Fruit fly (Drosophila melanogaster) whole organism: ENCODE results near the gene Acox3.

Source experiments
- CG8478 ChIP-seq: fragments of >200 bp; optimal IDR thresholded peaks from 2 replicates; lab custom pipeline; 2018; ENCODE audit warnings: inconsistent platforms
- Dll ChIP-seq: fragments of >200 bp; optimal IDR thresholded peaks from 2 replicates; lab custom pipeline; 2017
- EcR ChIP-seq, 2 experiments: fragments of >200 bp; optimal IDR thresholded peaks; 2 replicates each; lab custom pipeline; 2017; ENCODE audit warnings: missing biosample characterization in 2 of 2, missing genetic modification characterization in 2 of 2, missing genetic modification reagents in 2 of 2
- pan ChIP-seq: fragments of >200 bp; optimal IDR thresholded peaks from 2 replicates; lab custom pipeline; 2017
- psq ChIP-seq: fragments of >200 bp; optimal IDR thresholded peaks from 2 replicates; lab custom pipeline; 2017
- usp ChIP-seq: fragments of >200 bp; optimal IDR thresholded peaks from 2 replicates; lab custom pipeline; 2017; ENCODE audit warnings: missing biosample characterization, missing genetic modification characterization, mixed read lengths

Gene Acox3

dm6 chr2L:6473076-6474037 lies 25.2 kb upstream of the Acox3 start, which contains the start of gene mmy:
Gene mmy, minus strand, starts transcription at chr2L:6473904.
- TF ChIP-seq CG8478 (no peak), pan (lab: Kevin White, UChicago) (peak; percentile 79), EcR (GFP tag; optimal IDR thresholded peaks at IDR 0.05; lab: Kevin White, UChicago) (no peak), Dll (lab: Kevin White, UChicago) (no peak), psq (lab: Kevin White, UChicago) (no peak), usp (GFP tag; lab: Kevin White, UChicago) (no peak)

- TF ChIP-seq pan (lab: Kevin White, UChicago) (peak; percentile 81), usp (GFP tag; lab: Kevin White, UChicago) (no peak)
These were observed 24.0 kb upstream of the Acox3 start for dm6 chr2L:6471978-6472776.

dm6 chr2L:6470100-6470644 lies 22.0 kb upstream of the Acox3 start:
- TF ChIP-seq EcR (GFP tag; optimal IDR thresholded peaks at IDR 0.05; lab: Kevin White, UChicago) (no peak), Dll (lab: Kevin White, UChicago) (no peak), pan (lab: Kevin White, UChicago) (no peak), psq (lab: Kevin White, UChicago) (no peak), usp (GFP tag; lab: Kevin White, UChicago) (no peak), CG8478 (no peak)

dm6 chr2L:6467509-6467908 lies 19.3 kb upstream of the Acox3 start, which contains the start of gene HemK1:
Gene HemK1, minus strand, starts transcription at chr2L:6467698.
- TF ChIP-seq EcR (GFP tag; optimal IDR thresholded peaks at IDR 0.05; lab: Kevin White, UChicago), result no peak
- TF ChIP-seq pan (lab: Kevin White, UChicago), result no peak
- TF ChIP-seq usp (GFP tag; lab: Kevin White, UChicago), result no peak
- no peak for TF ChIP-seq Dll (lab: Kevin White, UChicago)

- no peak for TF ChIP-seq CG8478
- TF ChIP-seq Dll (lab: Kevin White, UChicago), result no peak
- TF ChIP-seq pan (lab: Kevin White, UChicago), result no peak
- TF ChIP-seq psq (lab: Kevin White, UChicago), result no peak
- no peak for TF ChIP-seq EcR (GFP tag; optimal IDR thresholded peaks at IDR 0.05; lab: Kevin White, UChicago)
- no peak for TF ChIP-seq usp (GFP tag; lab: Kevin White, UChicago)
These were observed 17.3 kb upstream of the Acox3 start, which contains the start of gene Rchy1 for dm6 chr2L:6465497-6465896. Gene Rchy1, minus strand, starts transcription at chr2L:6465669.

dm6 chr2L:6464780-6465179 lies 16.6 kb upstream of the Acox3 start:
- no peak for TF ChIP-seq EcR (GFP tag; optimal IDR thresholded peaks at IDR 0.05; lab: Kevin White, UChicago)
- TF ChIP-seq Dll (lab: Kevin White, UChicago), result no peak
- no peak for TF ChIP-seq CG8478
- no peak for TF ChIP-seq usp (GFP tag; lab: Kevin White, UChicago)
- no peak for TF ChIP-seq pan (lab: Kevin White, UChicago)
- no peak for TF ChIP-seq psq (lab: Kevin White, UChicago)

- no peak for TF ChIP-seq Dll (lab: Kevin White, UChicago)
These were observed 16.1 kb upstream of the Acox3 start for dm6 chr2L:6464270-6464669.

dm6 chr2L:6463392-6463791 lies 15.2 kb upstream of the Acox3 start:
- TF ChIP-seq psq (lab: Kevin White, UChicago), result no peak
- no peak for TF ChIP-seq CG8478
- TF ChIP-seq pan (lab: Kevin White, UChicago), result no peak
- no peak for TF ChIP-seq Dll (lab: Kevin White, UChicago)
- TF ChIP-seq usp (GFP tag; lab: Kevin White, UChicago), result no peak
- TF ChIP-seq EcR (GFP tag; optimal IDR thresholded peaks at IDR 0.05; lab: Kevin White, UChicago), result no peak

- TF ChIP-seq pan (lab: Kevin White, UChicago) (no peak), psq (lab: Kevin White, UChicago) (no peak), usp (GFP tag; lab: Kevin White, UChicago) (no peak), Dll (lab: Kevin White, UChicago) (no peak), CG8478 (no peak), EcR (GFP tag; optimal IDR thresholded peaks at IDR 0.05; lab: Kevin White, UChicago) (no peak)
These were observed 14.1 kb upstream of the Acox3 start for dm6 chr2L:6462259-6462658.

dm6 chr2L:6461497-6461896 lies 13.3 kb upstream of the Acox3 start:
- no peak for TF ChIP-seq psq (lab: Kevin White, UChicago)
- TF ChIP-seq usp (GFP tag; lab: Kevin White, UChicago), result no peak
- TF ChIP-seq Dll (lab: Kevin White, UChicago), result no peak
- no peak for TF ChIP-seq EcR (GFP tag; optimal IDR thresholded peaks at IDR 0.05; lab: Kevin White, UChicago)
- no peak for TF ChIP-seq CG8478
- TF ChIP-seq pan (lab: Kevin White, UChicago), result no peak

dm6 chr2L:6457583-6457982 lies 9.4 kb upstream of the Acox3 start:
- TF ChIP-seq EcR (GFP tag; optimal IDR thresholded peaks at IDR 0.05; lab: Kevin White, UChicago) (no peak), pan (lab: Kevin White, UChicago) (no peak), usp (GFP tag; lab: Kevin White, UChicago) (no peak), CG8478 (no peak), psq (lab: Kevin White, UChicago) (no peak), Dll (lab: Kevin White, UChicago) (no peak)
